Fruit fly (Drosophila melanogaster) whole organism: ENCODE data around the gene axo.

Experiments
- CG8478 ChIP-seq: fragments of >200 bp; optimal IDR thresholded peaks from 2 replicates; lab custom pipeline; 2018; ENCODE audit warnings: inconsistent platforms
- Dll ChIP-seq: fragments of >200 bp; optimal IDR thresholded peaks from 2 replicates; lab custom pipeline; 2017
- EcR ChIP-seq, 2 experiments: fragments of >200 bp; optimal IDR thresholded peaks; 2 replicates each; lab custom pipeline; 2017; ENCODE audit warnings: missing biosample characterization in 2 of 2, missing genetic modification characterization in 2 of 2, missing genetic modification reagents in 2 of 2
- pan ChIP-seq: fragments of >200 bp; optimal IDR thresholded peaks from 2 replicates; lab custom pipeline; 2017
- psq ChIP-seq: fragments of >200 bp; optimal IDR thresholded peaks from 2 replicates; lab custom pipeline; 2017
- usp ChIP-seq: fragments of >200 bp; optimal IDR thresholded peaks from 2 replicates; lab custom pipeline; 2017; ENCODE audit warnings: missing biosample characterization, missing genetic modification characterization, mixed read lengths

- TF ChIP-seq pan (lab: Kevin White, UChicago) (no peak), CG8478 (lab: Kevin White, UChicago) (no peak), psq (lab: Kevin White, UChicago) (no peak), EcR (GFP tag; optimal IDR thresholded peaks at IDR 0.05; lab: Kevin White, UChicago) (no peak), Dll (lab: Kevin White, UChicago) (no peak), usp (GFP tag; lab: Kevin White, UChicago) (no peak)
These were observed 1.1 kb downstream of the axo start for dm6 chr3L:4686050-4686449.
